Fruit fly (Drosophila melanogaster): ENCODE measurements around the gene djl.

DNA sequence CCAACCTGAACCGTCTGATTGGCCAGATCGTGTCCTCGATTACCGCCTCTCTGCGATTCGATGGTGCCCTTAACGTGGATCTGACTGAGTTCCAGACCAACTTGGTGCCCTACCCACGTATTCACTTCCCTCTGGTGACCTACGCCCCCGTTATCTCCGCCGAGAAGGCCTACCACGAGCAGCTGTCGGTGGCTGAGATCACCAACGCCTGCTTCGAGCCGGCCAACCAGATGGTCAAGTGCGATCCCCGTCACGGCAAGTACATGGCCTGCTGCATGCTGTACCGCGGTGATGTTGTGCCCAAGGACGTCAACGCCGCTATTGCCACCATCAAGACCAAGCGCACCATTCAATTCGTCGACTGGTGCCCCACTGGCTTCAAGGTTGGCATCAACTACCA is 27.3 kb downstream of the djl start:
- TF ChIP-seq Lpt (GFP tag; optimal IDR thresholded peaks at IDR 0.05) (no peak), CG32006 (GFP tag; optimal IDR thresholded peaks at IDR 0.05) (no peak), pdm3 (GFP tag; optimal IDR thresholded peaks at IDR 0.05) (no peak), CG11294 (GFP tag; IDR thresholded peaks at IDR 0.05) (no peak), Gug (GFP tag; IDR thresholded peaks at IDR 0.05) (no peak), fd59A (GFP tag; optimal IDR thresholded peaks at IDR 0.05) (no peak), Sox102F (GFP tag; optimal IDR thresholded peaks at IDR 0.05) (no peak), CG8319 (GFP tag; optimal IDR thresholded peaks at IDR 0.05) (no peak), Eip78C (GFP tag) (no peak), fkh (GFP tag; optimal IDR thresholded peaks at IDR 0.05) (no peak), CG10631 (GFP tag; optimal IDR thresholded peaks at IDR 0.05) (no peak), spab (GFP tag; optimal IDR thresholded peaks at IDR 0.05) (no peak), esn (GFP tag; optimal IDR thresholded peaks at IDR 0.05) (no peak), CG6854 (GFP tag; optimal IDR thresholded peaks at IDR 0.05) (no peak)
